Worm (Caenorhabditis elegans): ENCODE measurements around the gene Y45G5AL.1.

Gene Y45G5AL.1

ce11 chrV:4144205-4144604 is at the start of gene Y45G5AL.1:
Gene Y45G5AL.1 (plus strand): TSS chrV:4144505.
- TF ChIP-seq hlh-6 (tag; optimal IDR thresholded peaks at IDR 0.05) (no peak), K02D7.2 (tag; optimal IDR thresholded peaks at IDR 0.05) (no peak), unc-42 (tag; optimal IDR thresholded peaks at IDR 0.05) (no peak), ztf-16 (tag; optimal IDR thresholded peaks at IDR 0.05) (no peak), ahr-1 (tag; optimal IDR thresholded peaks at IDR 0.05) (no peak), ceh-24 (tag; optimal IDR thresholded peaks at IDR 0.05) (no peak)

DNA sequence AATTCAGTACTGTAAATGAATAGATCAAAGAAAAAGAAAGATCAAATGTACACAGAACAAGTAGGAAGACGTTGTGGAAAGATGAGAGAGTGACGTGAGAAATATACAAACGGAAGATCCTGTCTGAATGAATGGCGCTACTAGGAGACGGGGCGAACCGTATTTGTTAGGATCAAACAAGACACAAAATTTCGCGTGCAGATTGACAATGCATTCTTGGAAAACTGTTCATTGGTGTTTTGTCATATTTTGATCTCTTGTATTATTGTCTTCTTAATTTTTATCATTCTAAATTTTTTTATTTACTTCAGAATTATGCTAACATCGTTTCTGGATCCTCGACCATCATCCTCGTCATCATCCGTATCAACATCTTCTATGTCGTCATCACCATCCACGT is 49.6 kb upstream of the Y45G5AL.1 start, which contains the start of gene nhr-181:
TSS of gene nhr-181 (plus strand) at position 301 of the 400 bp plus-strand sequence.
- TF ChIP-seq ceh-48 (tag; optimal IDR thresholded peaks at IDR 0.05): no peak
- no peak for TF ChIP-seq unc-86 (tag; optimal IDR thresholded peaks at IDR 0.05)
- no peak for TF ChIP-seq hlh-13 (GFP tag; optimal IDR thresholded peaks at IDR 0.05)
- no peak for TF ChIP-seq ceh-30 (tag; optimal IDR thresholded peaks at IDR 0.05)
- no peak for TF ChIP-seq madf-2 (tag; optimal IDR thresholded peaks at IDR 0.05)
- TF ChIP-seq K09A11.1 (tag; optimal IDR thresholded peaks at IDR 0.05; ENCODE audit: insufficient read depth): no peak

DNA sequence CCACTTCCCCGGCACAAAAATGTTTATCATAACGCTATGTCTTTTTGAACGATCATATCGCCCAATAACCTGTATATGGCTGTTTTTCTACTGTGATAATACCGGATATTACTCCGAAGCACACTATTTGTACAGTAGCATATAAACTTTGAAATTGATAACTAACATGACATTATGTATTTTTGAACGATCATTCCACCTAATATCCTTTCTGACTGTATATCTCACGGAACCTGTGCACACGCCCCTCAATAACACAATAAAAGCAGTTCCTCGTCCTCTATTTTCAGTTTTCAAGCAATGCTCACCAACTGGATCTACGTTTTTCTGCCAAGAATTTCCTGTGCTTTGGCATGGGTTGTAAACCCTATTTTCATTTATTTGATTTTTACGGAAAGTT is 42.7 kb upstream of the Y45G5AL.1 start, which contains the start of gene srj-40:
TSS of gene srj-40 (plus strand) at position 301 of the 400 bp plus-strand sequence.
- TF ChIP-seq eyg-1 (tag; optimal IDR thresholded peaks at IDR 0.05) (no peak), ceh-24 (tag; optimal IDR thresholded peaks at IDR 0.05) (no peak), C08G9.2 (tag; optimal IDR thresholded peaks at IDR 0.05) (no peak), ama-1 (optimal IDR thresholded peaks at IDR 0.05) (no peak), unc-3 (GFP tag; conservative IDR thresholded peaks at IDR 0.05) (no peak), unc-3 (tag; optimal IDR thresholded peaks at IDR 0.05) (no peak), nfya-1 (tag; optimal IDR thresholded peaks at IDR 0.05) (no peak), ahr-1 (tag; optimal IDR thresholded peaks at IDR 0.05) (no peak), rnt-1 (tag; optimal IDR thresholded peaks at IDR 0.05) (no peak), ceh-45 (GFP tag; IDR thresholded peaks at IDR 0.05) (no peak), sox-4 (tag; optimal IDR thresholded peaks at IDR 0.05) (no peak)

ce11 chrV:4104298-4104697 is 40.0 kb upstream of the Y45G5AL.1 start, which contains the start of gene srj-39:
Gene srj-39 (plus strand): TSS chrV:4104598.
- TF ChIP-seq fax-1 (tag; optimal IDR thresholded peaks at IDR 0.05) (no peak), zip-5 (tag; optimal IDR thresholded peaks at IDR 0.05) (no peak), F13H6.1 (tag; optimal IDR thresholded peaks at IDR 0.05) (no peak), hlh-13 (GFP tag; optimal IDR thresholded peaks at IDR 0.05) (no peak), unc-86 (tag; optimal IDR thresholded peaks at IDR 0.05) (no peak), Y22D7AL.16 (tag; optimal IDR thresholded peaks at IDR 0.05) (no peak), madf-2 (tag; optimal IDR thresholded peaks at IDR 0.05) (no peak), C08G9.2 (tag; optimal IDR thresholded peaks at IDR 0.05) (no peak), rnt-1 (tag; optimal IDR thresholded peaks at IDR 0.05) (no peak), ama-1 (optimal IDR thresholded peaks at IDR 0.05) (no peak), ref-2 (tag; optimal IDR thresholded peaks at IDR 0.05) (no peak), pha-2 (tag; optimal IDR thresholded peaks at IDR 0.05) (no peak), eyg-1 (tag; optimal IDR thresholded peaks at IDR 0.05) (no peak), unc-3 (GFP tag; conservative IDR thresholded peaks at IDR 0.05) (no peak), unc-3 (tag; optimal IDR thresholded peaks at IDR 0.05) (no peak), ceh-34 (tag; optimal IDR thresholded peaks at IDR 0.05) (no peak), ceh-30 (tag; optimal IDR thresholded peaks at IDR 0.05) (no peak), hlh-6 (tag; optimal IDR thresholded peaks at IDR 0.05) (no peak), ceh-9 (tag; optimal IDR thresholded peaks at IDR 0.05) (no peak)

ce11 chrV:4106688-4107087 is 37.6 kb upstream of the Y45G5AL.1 start:
- TF ChIP-seq pqm-1 (tag; optimal IDR thresholded peaks at IDR 0.05) (no peak), gmeb-2 (tag; optimal IDR thresholded peaks at IDR 0.05) (no peak), ceh-24 (tag; optimal IDR thresholded peaks at IDR 0.05) (no peak), sox-2 (GFP tag; IDR thresholded peaks at IDR 0.05) (no peak), ceh-14 (tag; optimal IDR thresholded peaks at IDR 0.05) (no peak), ceh-18 (tag; optimal IDR thresholded peaks at IDR 0.05) (no peak), sox-4 (tag; optimal IDR thresholded peaks at IDR 0.05) (no peak), hlh-15 (tag; optimal IDR thresholded peaks at IDR 0.05) (no peak), rnt-1 (tag; optimal IDR thresholded peaks at IDR 0.05) (no peak), ztf-16 (tag; optimal IDR thresholded peaks at IDR 0.05) (no peak), ceh-19 (GFP tag; optimal IDR thresholded peaks at IDR 0.05) (no peak), npax-4 (tag; optimal IDR thresholded peaks at IDR 0.05) (no peak), zip-5 (tag; optimal IDR thresholded peaks at IDR 0.05) (no peak), fax-1 (tag; optimal IDR thresholded peaks at IDR 0.05) (no peak), pax-1 (tag; optimal IDR thresholded peaks at IDR 0.05) (no peak), ceh-6 (GFP tag; optimal IDR thresholded peaks at IDR 0.05) (no peak), elt-4 (tag; optimal IDR thresholded peaks at IDR 0.05) (no peak), ref-2 (tag; optimal IDR thresholded peaks at IDR 0.05) (no peak), ceh-31 (tag; optimal IDR thresholded peaks at IDR 0.05) (no peak), lim-6 (tag; optimal IDR thresholded peaks at IDR 0.05) (no peak)

Measured in whole organism, late embryonic.